Fruit fly (Drosophila melanogaster) whole organism, wandering third instar larva: Measurements from ENCODE around the gene Amnionless.

Experiments used
- GATAd ChIP-seq: sonication (Bioruptor generic); optimal IDR thresholded peaks from 2 replicates; lab custom pipeline; 2016; ENCODE audit warnings: missing biosample characterization, missing genetic modification characterization
- Myc ChIP-seq: fragments of >200 bp; optimal IDR thresholded peaks from 2 replicates; lab custom pipeline; 2017
- h ChIP-seq: fragments of 200-800 bp; sonication (Bioruptor generic); optimal IDR thresholded peaks from 3 replicates; lab custom pipeline; 2016; ENCODE audit warnings: missing biosample characterization, mild to moderate bottlenecking, missing genetic modification characterization
- sage ChIP-seq: fragments of 200-800 bp; sonication (Bioruptor generic); optimal IDR thresholded peaks from 2 replicates; lab custom pipeline; 2016; ENCODE audit warnings: missing biosample characterization, mild to moderate bottlenecking, missing genetic modification characterization

- no peak for TF ChIP-seq GATAd (GFP tag; lab: Kevin White, UChicago)
- TF ChIP-seq sage (GFP tag; lab: Kevin White, UChicago), result no peak
- TF ChIP-seq Myc (lab: Kevin White, UChicago), result no peak
- no peak for TF ChIP-seq h
Observed at dm6 chr2L:294452-295362, 5.8 kb upstream of the Amnionless start, which contains the start of the genes U2af38 and Stip1.
